Fruit fly (Drosophila melanogaster) whole organism, embryonic: ENCODE results near the gene CG43954.

Experiments
- Atf-2 ChIP-seq: fragments of 200-800 bp; sonication (Bioruptor generic); optimal IDR thresholded peaks from 2 replicates; lab custom pipeline; 2016; ENCODE audit warnings: missing biosample characterization, missing genetic modification characterization
- B-H2 ChIP-seq: fragments of 200-800 bp; sonication (Bioruptor generic); optimal IDR thresholded peaks from 2 replicates; lab custom pipeline; 2018; ENCODE audit warnings: missing biosample characterization, mild to moderate bottlenecking, missing genetic modification characterization
- Bgb ChIP-seq: fragments of 200-800 bp; sonication (Bioruptor generic); IDR thresholded peaks from 2 replicates; pipeline ENCODE4 v1.3.6; 2022; ENCODE audit warnings: missing biosample characterization, missing genetic modification characterization; ENCODE audit not compliant: partially characterized antibody
- CG10366 ChIP-seq: fragments of 200-800 bp; sonication (Bioruptor generic); IDR thresholded peaks from 2 replicates; pipeline ENCODE4 v1.3.6; 2022; ENCODE audit warnings: missing biosample characterization, missing genetic modification characterization
- CG10979 ChIP-seq: fragments of 200-800 bp; sonication (Bioruptor generic); optimal IDR thresholded peaks from 2 replicates; lab custom pipeline; 2018; ENCODE audit warnings: missing biosample characterization, mild to moderate bottlenecking, missing genetic modification characterization, moderate library complexity
- CG11560 ChIP-seq: fragments of 200-800 bp; sonication (Bioruptor generic); IDR thresholded peaks from 3 replicates; pipeline ENCODE4 v1.3.6; 2022; ENCODE audit warnings: missing biosample characterization, missing genetic modification characterization
- CG15073 ChIP-seq: fragments of 200-800 bp; sonication (Bioruptor generic); optimal IDR thresholded peaks from 2 replicates; lab custom pipeline; 2016; ENCODE audit warnings: missing biosample characterization, missing genetic modification characterization
- CG15601 ChIP-seq: fragments of 200-800 bp; sonication (Bioruptor generic); optimal IDR thresholded peaks from 3 replicates; lab custom pipeline; 2019; ENCODE audit warnings: missing biosample characterization, mild to moderate bottlenecking, missing genetic modification characterization, moderate library complexity
- CG1647 ChIP-seq: fragments of 200-800 bp; sonication (Bioruptor generic); optimal IDR thresholded peaks from 3 replicates; lab custom pipeline; 2016; ENCODE audit warnings: missing biosample characterization, missing genetic modification characterization
- CG17802 ChIP-seq: fragments of 200-800 bp; sonication (Bioruptor generic); optimal IDR thresholded peaks from 2 replicates; lab custom pipeline; 2018; ENCODE audit warnings: missing biosample characterization, mild to moderate bottlenecking, missing genetic modification characterization, moderate library complexity
- CG18011 ChIP-seq: fragments of 200-800 bp; sonication (Bioruptor generic); optimal IDR thresholded peaks from 2 replicates; lab custom pipeline; 2017; ENCODE audit warnings: missing biosample characterization, missing genetic modification characterization, mild to moderate bottlenecking, moderate library complexity, missing genotype
- CG3726 ChIP-seq: fragments of 200-800 bp; sonication (Bioruptor generic); IDR thresholded peaks from 3 replicates; pipeline ENCODE4, ENCODE4 v1.3.6; 2022; ENCODE audit warnings: missing biosample characterization, missing genetic modification characterization
- CG3838 ChIP-seq: fragments of 200-800 bp; sonication (Bioruptor generic); optimal IDR thresholded peaks from 3 replicates; lab custom pipeline; 2016; ENCODE audit warnings: missing biosample characterization, missing genetic modification characterization
- CG5180 ChIP-seq: fragments of 200-800 bp; sonication (Bioruptor generic); optimal IDR thresholded peaks from 3 replicates; lab custom pipeline; 2017; ENCODE audit warnings: missing biosample characterization, missing genetic modification characterization, mild to moderate bottlenecking, moderate library complexity, missing genetic modification reagents
- CG6813 ChIP-seq: fragments of 200-800 bp; sonication (Bioruptor generic); optimal IDR thresholded peaks from 2 replicates; lab custom pipeline; 2017; ENCODE audit warnings: missing biosample characterization, missing genetic modification characterization, mild to moderate bottlenecking, moderate library complexity, missing genetic modification reagents
- CG7963 ChIP-seq: fragments of 200-800 bp; sonication (Bioruptor generic); IDR thresholded peaks from 3 replicates; pipeline ENCODE4 v1.3.6; 2022; ENCODE audit warnings: missing biosample characterization, missing genetic modification characterization; ENCODE audit not compliant: partially characterized antibody
- CG8281 ChIP-seq: fragments of 200-800 bp; sonication (Bioruptor generic); optimal IDR thresholded peaks from 2 replicates; lab custom pipeline; 2018; ENCODE audit warnings: missing biosample characterization, mild to moderate bottlenecking, missing genetic modification characterization, moderate library complexity
- CG8290 ChIP-seq, 3 experiments: fragments of 200-800 bp; sonication (Bioruptor generic); optimal IDR thresholded peaks; 2 replicates each; lab custom pipeline; 2016 to 2019; ENCODE audit warnings: missing biosample characterization in 3 of 3, missing genetic modification characterization in 3 of 3, mild to moderate bottlenecking in 2 of 3, moderate library complexity in 1 of 3
- CoRest ChIP-seq: fragments of 200-800 bp; sonication (Bioruptor generic); optimal IDR thresholded peaks from 3 replicates; lab custom pipeline; 2018; ENCODE audit warnings: missing biosample characterization, mild to moderate bottlenecking, missing genetic modification characterization, moderate library complexity
- Dip3 ChIP-seq: fragments of 200-800 bp; sonication (Bioruptor generic); optimal IDR thresholded peaks from 3 replicates; lab custom pipeline; 2016; ENCODE audit warnings: missing biosample characterization, missing genetic modification characterization
- Dref ChIP-seq: fragments of 200-800 bp; sonication (Bioruptor generic); IDR thresholded peaks from 2 replicates; pipeline ENCODE4 v1.3.6; 2022; ENCODE audit warnings: missing biosample characterization, missing genetic modification characterization
- E2f1 ChIP-seq: fragments of 200-800 bp; sonication (Bioruptor generic); IDR thresholded peaks from 2 replicates; pipeline ENCODE4 v1.3.6; 2022; ENCODE audit warnings: missing biosample characterization, missing genetic modification characterization
- MESR4 ChIP-seq: fragments of 200-800 bp; sonication (Bioruptor generic); optimal IDR thresholded peaks from 2 replicates; lab custom pipeline; 2018; ENCODE audit warnings: missing biosample characterization, mild to moderate bottlenecking, missing genetic modification characterization, moderate library complexity
- Mrtf ChIP-seq: fragments of 200-800 bp; sonication (Bioruptor generic); IDR thresholded peaks from 3 replicates; pipeline ENCODE4 v1.3.6; 2022; ENCODE audit warnings: missing biosample characterization, missing genetic modification characterization
- Nf-YA ChIP-seq: fragments of 200-800 bp; sonication (Bioruptor generic); IDR thresholded peaks from 2 replicates; pipeline ENCODE4 v1.3.6; 2022; ENCODE audit warnings: missing biosample characterization, missing genetic modification characterization
- Nf-YB ChIP-seq: fragments of 200-800 bp; sonication (Bioruptor generic); optimal IDR thresholded peaks from 3 replicates; lab custom pipeline; 2019; ENCODE audit warnings: missing biosample characterization, mild to moderate bottlenecking, missing genetic modification characterization, moderate library complexity
- PHDP ChIP-seq: fragments of 200-800 bp; sonication (Bioruptor generic); optimal IDR thresholded peaks from 3 replicates; lab custom pipeline; 2018; ENCODE audit warnings: missing biosample characterization, mild to moderate bottlenecking, missing genetic modification characterization, moderate library complexity
- Rx ChIP-seq: fragments of 200-800 bp; sonication (Bioruptor generic); IDR thresholded peaks from 2 replicates; pipeline ENCODE4 v1.3.6; 2022; ENCODE audit warnings: missing biosample characterization, missing genetic modification characterization
- Sin3A ChIP-seq: fragments of >200 bp; optimal IDR thresholded peaks from 2 replicates; lab custom pipeline; 2018
- bab2 ChIP-seq: fragments of 200-800 bp; sonication (Bioruptor generic); optimal IDR thresholded peaks from 2 replicates; lab custom pipeline; 2016; ENCODE audit warnings: missing biosample characterization, missing genetic modification characterization
- bowl ChIP-seq: fragments of 200-800 bp; sonication (Bioruptor generic); IDR thresholded peaks from 2 replicates; pipeline ENCODE4 v1.3.6; 2022; ENCODE audit warnings: missing biosample characterization, missing genetic modification characterization
- cad ChIP-seq: fragments of >200 bp; optimal IDR thresholded peaks from 2 replicates; lab custom pipeline; 2017; ENCODE audit warnings: missing biosample characterization, missing genetic modification characterization
- crp ChIP-seq, 2 experiments: fragments of 200-800 bp; sonication (Bioruptor generic); optimal IDR thresholded peaks; 2 replicates in 1 of 2; 3 replicates in 1 of 2; lab custom pipeline; 2017; ENCODE audit warnings: missing biosample characterization in 2 of 2, missing genetic modification characterization in 2 of 2, mild to moderate bottlenecking in 1 of 2, moderate library complexity in 1 of 2
- dati ChIP-seq: fragments of 200-800 bp; sonication (Bioruptor generic); IDR thresholded peaks from 2 replicates; pipeline ENCODE4 v1.3.6; 2022; ENCODE audit warnings: missing biosample characterization, missing genetic modification characterization
- grn ChIP-seq: fragments of 200-800 bp; sonication (Bioruptor generic); optimal IDR thresholded peaks from 3 replicates; lab custom pipeline; 2017; ENCODE audit warnings: missing biosample characterization, missing genetic modification characterization
- ham ChIP-seq: fragments of 200-800 bp; sonication (Bioruptor generic); IDR thresholded peaks from 2 replicates; pipeline ENCODE4 v1.3.6; 2022; ENCODE audit warnings: missing biosample characterization, missing genetic modification characterization
- hb ChIP-seq: fragments of 200-800 bp; sonication (Bioruptor generic); IDR thresholded peaks from 3 replicates; pipeline ENCODE4 v1.3.6; 2022; ENCODE audit warnings: missing biosample characterization, missing genetic modification characterization; ENCODE audit not compliant: partially characterized antibody
- jigr1 ChIP-seq: fragments of 200-800 bp; sonication (Bioruptor generic); IDR thresholded peaks from 3 replicates; pipeline ENCODE4 v1.3.6; 2022; ENCODE audit warnings: missing biosample characterization, missing genetic modification characterization
- lilli ChIP-seq: fragments of 200-800 bp; sonication (Bioruptor generic); optimal IDR thresholded peaks from 3 replicates; lab custom pipeline; 2016; ENCODE audit warnings: missing biosample characterization, missing genetic modification characterization
- pnt ChIP-seq: fragments of 200-800 bp; sonication (Bioruptor generic); optimal IDR thresholded peaks from 3 replicates; lab custom pipeline; 2016; ENCODE audit warnings: missing biosample characterization, missing genetic modification characterization
- repo ChIP-seq: fragments of 200-800 bp; sonication (Bioruptor generic); optimal IDR thresholded peaks from 2 replicates; lab custom pipeline; 2016; ENCODE audit warnings: missing biosample characterization, missing genetic modification characterization
- sisA ChIP-seq: fragments of 200-800 bp; sonication (Bioruptor generic); IDR thresholded peaks from 2 replicates; pipeline ENCODE4 v1.3.6; 2022; ENCODE audit warnings: missing biosample characterization, missing genetic modification characterization
- sna ChIP-seq: fragments of 200-800 bp; sonication (Bioruptor generic); IDR thresholded peaks from 2 replicates; pipeline ENCODE4 v1.3.6; 2022; ENCODE audit warnings: missing biosample characterization, missing genetic modification characterization; ENCODE audit not compliant: partially characterized antibody
- sr ChIP-seq: fragments of 200-800 bp; sonication (Bioruptor generic); IDR thresholded peaks from 3 replicates; pipeline ENCODE4 v1.3.6; 2022; ENCODE audit warnings: missing biosample characterization, missing genetic modification characterization
- tup ChIP-seq: fragments of 200-800 bp; sonication (Bioruptor generic); optimal IDR thresholded peaks from 2 replicates; lab custom pipeline; 2016; ENCODE audit warnings: missing biosample characterization, mild to moderate bottlenecking, missing genetic modification characterization, moderate library complexity
- unpg ChIP-seq: fragments of 200-800 bp; sonication (Bioruptor generic); optimal IDR thresholded peaks from 3 replicates; lab custom pipeline; 2018; ENCODE audit warnings: missing biosample characterization, mild to moderate bottlenecking, missing genetic modification characterization, moderate library complexity
- wdn ChIP-seq: fragments of 200-800 bp; sonication (Bioruptor generic); IDR thresholded peaks from 2 replicates; pipeline ENCODE4 v1.3.6; 2022; ENCODE audit warnings: missing biosample characterization, missing genetic modification characterization
- zfh2 ChIP-seq: fragments of 200-800 bp; sonication (Bioruptor generic); optimal IDR thresholded peaks from 2 replicates; lab custom pipeline; 2016; ENCODE audit warnings: missing biosample characterization, missing genetic modification characterization

CG43954 gene

DNA sequence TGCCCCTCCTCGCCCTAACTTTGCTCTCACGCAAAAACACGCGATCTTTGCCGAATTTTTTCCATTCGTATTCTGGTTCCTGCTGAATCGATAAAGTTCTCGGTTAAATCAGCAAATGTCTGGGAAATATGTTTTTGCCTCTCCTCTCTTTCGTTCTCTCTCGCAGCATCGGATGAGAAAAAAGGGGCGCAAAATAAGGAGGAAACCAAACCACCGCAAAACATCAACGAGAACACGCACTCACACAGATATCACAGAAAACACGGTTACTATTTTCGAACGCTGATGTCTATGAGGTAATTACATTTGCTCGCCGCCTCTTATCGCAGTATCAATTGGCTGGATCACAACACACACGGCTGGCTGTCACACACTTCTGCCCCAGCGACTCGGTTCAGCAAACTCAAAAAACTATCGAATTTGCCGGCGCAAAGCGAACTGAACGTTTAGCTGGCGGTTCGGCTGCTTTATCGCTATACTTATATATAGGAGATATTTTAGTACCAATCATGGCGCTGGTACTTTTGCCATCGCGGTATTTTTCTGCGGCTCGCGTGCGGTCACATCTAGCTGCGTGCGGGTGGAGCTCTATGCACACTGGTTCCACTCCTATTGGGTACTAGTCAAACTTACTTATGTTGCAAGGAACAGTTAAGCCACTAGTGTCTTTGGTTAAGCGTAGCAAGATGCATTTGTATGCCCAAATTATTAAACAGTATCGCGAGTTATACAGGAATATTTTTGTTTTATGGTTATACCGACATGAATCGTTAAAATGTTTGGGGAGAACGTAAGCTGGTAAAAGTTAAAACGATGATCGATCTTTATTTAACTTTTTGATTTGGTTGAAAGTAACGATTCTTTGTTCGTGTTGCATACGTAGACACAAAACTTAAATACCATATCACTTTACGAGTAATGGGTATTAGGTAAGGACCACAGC, 50.0 kb downstream of the CG43954 start, which contains the start of gene Baldspot (continued):
- TF ChIP-seq CG1647 (peak; percentile 42), CG3726 (GFP tag; lab: Robert Waterston, UW) (no peak), Dip3 (GFP tag; lab: Kevin White, UChicago) (peak; percentile 55), CG17802 (tag; lab: Kevin White, UChicago) (peak; percentile 60), CG7963 (GFP tag; lab: Robert Waterston, UW) (peak; percentile 51; the same call in 1 of the 3 replicates), CG10366 (GFP tag; lab: Robert Waterston, UW) (peak; percentile 54), grn (GFP tag; lab: Kevin White, UChicago) (peak; percentile 99), CG15601 (no peak), unpg (GFP tag; lab: Kevin White, UChicago) (peak; percentile 67), E2f1 (GFP tag; lab: Robert Waterston, UW) (no peak), CG18011 (GFP tag; lab: Kevin White, UChicago) (peak; percentile 10), Mrtf (peak; percentile 57; the same call in 1 of the 3 replicates), crp (GFP tag; optimal IDR thresholded peaks at IDR 0.05; lab: Kevin White, UChicago) (peak in 1 of 2 experiments; percentile 16), CG3838 (GFP tag; lab: Kevin White, UChicago) (no peak), bowl (GFP tag; lab: Robert Waterston, UW) (no peak), sna (GFP tag; lab: Robert Waterston, UW) (peak; percentile 60; the same call in 1 of the 2 replicates), CG5180 (GFP tag; lab: Kevin White, UChicago) (peak; percentile 71), dati (no peak), Nf-YB (GFP tag; lab: Kevin White, UChicago) (no peak), B-H2 (GFP tag; lab: Kevin White, UChicago) (peak; percentile 61), CG6813 (GFP tag; lab: Kevin White, UChicago) (peak; percentile 80), Dref (GFP tag; lab: Robert Waterston, UW) (peak; percentile 53), sr (GFP tag; lab: Robert Waterston, UW) (no peak), Atf-2 (peak; percentile 48), CG10979 (tag; lab: Kevin White, UChicago) (peak; percentile 89), hb (GFP tag; lab: Robert Waterston, UW) (peak; percentile 72; the same call in 2 of the 3 replicates), jigr1 (no peak), Nf-YA (peak; percentile 47; the same call in 1 of the 2 replicates), wdn (0 out of 2 replicates have a peak, but pooled peaks have one; percentile 30), CG8290 (GFP tag; optimal IDR thresholded peaks at IDR 0.05; lab: Kevin White, UChicago) (peak; percentile 74), CG8290 (tag; optimal IDR thresholded peaks at IDR 0.05; lab: Kevin White, UChicago) (peak in 1 of 2 experiments; percentile 92), CG15073 (GFP tag; lab: Kevin White, UChicago) (no peak), repo (GFP tag; lab: Kevin White, UChicago) (peak; percentile 82), pnt (peak; percentile 88), lilli (GFP tag; lab: Kevin White, UChicago) (peak; percentile 70), CoRest (tag; lab: Kevin White, UChicago) (peak; percentile 51), sisA (GFP tag; lab: Robert Waterston, UW) (peak; percentile 71), MESR4 (peak; percentile 58), Bgb (GFP tag; lab: Robert Waterston, UW) (peak; percentile 79), PHDP (tag; lab: Kevin White, UChicago) (peak; percentile 32), cad (GFP tag; lab: Kevin White, UChicago) (no peak), tup (GFP tag; lab: Kevin White, UChicago) (no peak), CG8281 (tag; lab: Kevin White, UChicago) (peak; percentile 58), bab2 (peak; percentile 81), Rx (GFP tag; lab: Robert Waterston, UW) (peak; percentile 54), zfh2 (GFP tag; lab: Kevin White, UChicago) (peak; percentile 73), CG11560 (tag; lab: Robert Waterston, UW) (peak; percentile 37; the same call in 1 of the 3 replicates), Sin3A (peak; percentile 46), ham (GFP tag; lab: Robert Waterston, UW) (no peak)
